In the genomic region with DNA sequence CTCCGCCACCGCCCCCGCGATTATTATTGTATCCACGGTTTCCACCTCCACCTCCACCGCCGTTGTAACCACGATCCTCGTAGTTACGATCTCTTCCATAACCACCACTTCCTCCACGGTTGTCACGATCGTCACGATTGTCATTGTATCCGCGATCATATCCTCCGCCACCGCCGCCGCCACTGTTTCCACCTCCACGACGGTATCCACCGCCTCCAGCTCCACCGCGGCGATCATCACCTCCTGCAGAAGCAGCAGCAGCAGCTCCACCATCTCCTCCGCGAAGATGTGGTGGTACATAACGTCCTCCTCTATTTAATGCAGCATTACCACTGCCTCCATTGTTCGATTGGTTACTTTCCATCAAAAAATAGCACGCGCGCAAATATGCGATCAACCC, we compare ENCODE assay signal across 3 worm cellular contexts.
TF ChIP-seq lines count a peak whose summit lies in the region.

Gene laf-1 (minus strand): TSS at position 399 of the 400 bp plus-strand sequence.

TF ChIP-seq in whole organism, L4 larva, 104 proteins besides CTCF, POLR2A, EP300 and RAD21:
- TF ChIP-seq unc-62 (GFP tag; optimal IDR thresholded peaks at IDR 0.05 in 1 of 2; lab: Kevin White, UChicago) (peak in 1 of 2 experiments; percentile 50), unc-62 (tag; optimal IDR thresholded peaks at IDR 0.05; lab: Kevin White, UChicago) (no peak), lin-29 (GFP tag; IDR thresholded peaks at IDR 0.05; lab: Robert Waterston, UW) (no peak), ZK337.2 (GFP tag; IDR thresholded peaks at IDR 0.05; lab: Robert Waterston, UW) (no peak), hlh-11 (tag; optimal IDR thresholded peaks at IDR 0.05; lab: Kevin White, UChicago) (no peak), madf-9 (GFP tag; conservative IDR thresholded peaks at IDR 0.05; lab: Robert Waterston, UW) (no peak), set-16 (GFP tag; IDR thresholded peaks at IDR 0.05; lab: Robert Waterston, UW) (peak; percentile 87), lin-1 (GFP tag; IDR thresholded peaks at IDR 0.05; lab: Robert Waterston, UW) (no peak)
TF ChIP-seq in whole organism, L4 larva: peak in this region for 2.

TF ChIP-seq in whole organism, late embryonic, 69 proteins besides CTCF, POLR2A, EP300 and RAD21:
- TF ChIP-seq lin-11 (tag; optimal IDR thresholded peaks at IDR 0.05; lab: Kevin White, UChicago), result no peak
- no peak for TF ChIP-seq pat-9 (tag; optimal IDR thresholded peaks at IDR 0.05; lab: Kevin White, UChicago)
- peak; percentile 59 for TF ChIP-seq elt-4 (tag; optimal IDR thresholded peaks at IDR 0.05; lab: Kevin White, UChicago)

TF ChIP-seq in whole organism, young adult, 124 proteins besides CTCF, POLR2A, EP300 and RAD21:
- TF ChIP-seq ceh-91 (GFP tag; IDR thresholded peaks at IDR 0.05; lab: Robert Waterston, UW) (no peak), zfh-2 (GFP tag; conservative IDR thresholded peaks at IDR 0.05; lab: Robert Waterston, UW) (peak; percentile 73), egrh-3 (GFP tag; IDR thresholded peaks at IDR 0.05; lab: Robert Waterston, UW) (peak; percentile 65; the same call in 1 of the 2 replicates), mcd-1 (GFP tag; IDR thresholded peaks at IDR 0.05; lab: Robert Waterston, UW) (0 out of 2 replicates have a peak, but pooled peaks have one; percentile 24)
